Worm (Caenorhabditis elegans): Measurements from ENCODE around the gene gldi-4.

Gene gldi-4

DNA sequence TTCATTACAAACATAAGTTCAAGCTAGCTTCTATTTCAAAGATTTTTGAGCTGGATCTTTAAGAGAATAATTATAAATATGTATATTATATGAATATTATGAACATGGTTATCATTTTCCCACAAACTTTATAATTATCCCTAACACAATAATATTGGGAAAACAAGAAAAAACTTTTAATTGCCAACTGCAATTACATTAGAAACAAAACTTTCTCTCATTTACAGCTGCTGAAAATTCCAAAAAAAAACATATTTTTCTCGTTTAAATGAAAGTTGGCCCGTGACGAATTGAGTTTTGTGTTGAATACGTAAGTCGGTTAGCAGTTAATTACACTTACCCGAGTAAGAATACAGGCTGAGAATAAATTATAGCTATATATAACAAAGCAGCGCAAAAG, 45.3 kb downstream of the gldi-4 start:
- no peak for TF ChIP-seq ceh-63 (GFP tag; optimal IDR thresholded peaks at IDR 0.05)
- TF ChIP-seq efl-3 (GFP tag; optimal IDR thresholded peaks at IDR 0.05): no peak
- no peak for TF ChIP-seq F16B12.6 (tag; optimal IDR thresholded peaks at IDR 0.05)
- no peak for TF ChIP-seq lin-35 (GFP tag; optimal IDR thresholded peaks at IDR 0.05)
- no peak for TF ChIP-seq fkh-8 (tag; optimal IDR thresholded peaks at IDR 0.05)
- TF ChIP-seq lin-15B (tag; optimal IDR thresholded peaks at IDR 0.05): no peak
- no peak for TF ChIP-seq tbx-2 (tag; optimal IDR thresholded peaks at IDR 0.05)
- TF ChIP-seq lin-39 (tag; optimal IDR thresholded peaks at IDR 0.05): no peak
- TF ChIP-seq nhr-28 (tag; optimal IDR thresholded peaks at IDR 0.05): no peak
- TF ChIP-seq ceh-8 (GFP tag; optimal IDR thresholded peaks at IDR 0.05): no peak
- no peak for TF ChIP-seq nhr-76 (tag; optimal IDR thresholded peaks at IDR 0.05)
- no peak for TF ChIP-seq nhr-11 (tag; optimal IDR thresholded peaks at IDR 0.05)
- no peak for TF ChIP-seq C34B4.2 (tag; optimal IDR thresholded peaks at IDR 0.05)
- no peak for TF ChIP-seq C16A3.4 (tag; optimal IDR thresholded peaks at IDR 0.05)

DNA sequence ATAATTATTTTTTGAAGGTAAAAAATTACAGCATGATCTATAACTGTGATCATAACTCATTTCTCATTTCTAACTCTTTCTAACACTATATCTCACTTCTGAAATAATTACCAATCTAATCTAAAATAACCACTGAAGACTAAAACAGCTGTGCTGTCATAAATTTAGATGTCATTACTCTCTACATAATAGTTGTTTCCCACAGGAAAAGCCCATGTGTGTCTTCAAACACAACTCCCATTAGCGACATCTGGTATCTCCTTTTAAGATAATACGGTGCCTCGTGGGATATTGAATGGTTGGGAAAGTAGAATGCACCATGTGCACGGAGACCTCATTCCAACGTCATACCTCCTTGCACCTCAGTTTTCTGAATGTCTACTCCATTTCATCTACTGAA, 47.6 kb downstream of the gldi-4 start, which contains the start of gene Y43B11AL.1:
Gene Y43B11AL.1 (plus strand): TSS at position 301 of the 400 bp plus-strand sequence.
- no peak for TF ChIP-seq pag-3 (tag; optimal IDR thresholded peaks at IDR 0.05; ENCODE audit: borderline replicate concordance, insufficient read depth)
- no peak for TF ChIP-seq hpl-2 (GFP tag; optimal IDR thresholded peaks at IDR 0.05)
- no peak for TF ChIP-seq hlh-17 (GFP tag; optimal IDR thresholded peaks at IDR 0.05; ENCODE audit: borderline replicate concordance)
- TF ChIP-seq nhr-77 (tag; optimal IDR thresholded peaks at IDR 0.05): no peak
- TF ChIP-seq nhr-47 (tag; optimal IDR thresholded peaks at IDR 0.05): no peak
- no peak for TF ChIP-seq skn-1 (tag; optimal IDR thresholded peaks at IDR 0.05)
- no peak for TF ChIP-seq nhr-28 (tag; optimal IDR thresholded peaks at IDR 0.05)
- no peak for TF ChIP-seq isw-1 (GFP tag; IDR thresholded peaks at IDR 0.05)
- TF ChIP-seq pax-3 (tag; optimal IDR thresholded peaks at IDR 0.05): no peak
- no peak for TF ChIP-seq swsn-7 (tag; optimal IDR thresholded peaks at IDR 0.05)
- TF ChIP-seq snu-23 (GFP tag; optimal IDR thresholded peaks at IDR 0.05): no peak
- TF ChIP-seq tbx-2 (tag; optimal IDR thresholded peaks at IDR 0.05): no peak

DNA sequence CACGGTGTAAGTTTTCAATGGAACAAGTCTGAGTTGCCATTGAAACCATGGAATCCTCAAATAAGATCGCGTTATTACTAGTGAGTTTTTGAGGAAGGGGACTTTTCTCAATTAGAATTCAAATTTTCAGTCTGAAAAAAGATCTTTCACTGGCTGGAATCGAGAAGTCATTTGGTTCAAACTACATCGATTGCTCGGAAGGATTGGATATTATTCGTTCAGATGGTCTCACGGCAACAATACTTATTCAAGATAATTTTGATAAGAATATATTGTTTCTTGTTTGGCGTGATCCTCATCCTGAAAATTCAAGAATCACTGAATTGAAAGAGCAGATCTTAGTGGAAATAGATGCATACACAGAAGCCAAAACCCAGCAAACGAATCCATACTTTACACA, 50.0 kb downstream of the gldi-4 start:
- TF ChIP-seq sox-4 (tag; optimal IDR thresholded peaks at IDR 0.05) (no peak), nhr-12 (tag; optimal IDR thresholded peaks at IDR 0.05) (no peak), unc-86 (tag; optimal IDR thresholded peaks at IDR 0.05) (no peak), pag-3 (tag; optimal IDR thresholded peaks at IDR 0.05; ENCODE audit: borderline replicate concordance, insufficient read depth) (no peak), egl-13 (tag; optimal IDR thresholded peaks at IDR 0.05) (no peak), efl-3 (GFP tag; optimal IDR thresholded peaks at IDR 0.05) (no peak), snu-23 (GFP tag; optimal IDR thresholded peaks at IDR 0.05) (no peak), jun-1 (tag; optimal IDR thresholded peaks at IDR 0.05) (no peak), nhr-77 (tag; optimal IDR thresholded peaks at IDR 0.05) (no peak)
